Fruit fly (Drosophila melanogaster) whole organism, wandering third instar larva: Measurements from ENCODE around the gene CG11247.

Experiments used
- Abd-B ChIP-seq: fragments of >200 bp; optimal IDR thresholded peaks from 2 replicates; lab custom pipeline; 2017; ENCODE audit warnings: missing biosample characterization, missing genetic modification characterization
- CG32264 ChIP-seq: fragments of 200-800 bp; sonication (Bioruptor generic); optimal IDR thresholded peaks from 2 replicates; lab custom pipeline; 2016; ENCODE audit warnings: missing biosample characterization, missing genetic modification characterization
- CG9705 ChIP-seq: fragments of 200-800 bp; sonication (Bioruptor generic); optimal IDR thresholded peaks from 2 replicates; lab custom pipeline; 2018; ENCODE audit warnings: missing biosample characterization, mild to moderate bottlenecking, missing genetic modification characterization
- CrebA ChIP-seq: fragments of 200-800 bp; sonication (Bioruptor generic); optimal IDR thresholded peaks from 2 replicates; lab custom pipeline; 2016; ENCODE audit warnings: missing biosample characterization, mild to moderate bottlenecking, missing genetic modification characterization, borderline replicate concordance
- Dfd ChIP-seq: fragments of >200 bp; optimal IDR thresholded peaks from 2 replicates; lab custom pipeline; 2017; ENCODE audit warnings: missing biosample characterization, missing genetic modification characterization
- Dif ChIP-seq: fragments of 200-275, 200-300 bp; sonication (Bioruptor generic); optimal IDR thresholded peaks from 2 replicates; lab custom pipeline; 2018; ENCODE audit warnings: missing biosample characterization, missing genetic modification characterization; ENCODE audit not compliant: partially characterized antibody
- Hnf4 ChIP-seq: fragments of 200-800 bp; sonication (Bioruptor generic); optimal IDR thresholded peaks from 2 replicates; lab custom pipeline; 2016; ENCODE audit warnings: missing biosample characterization, mild to moderate bottlenecking, missing genetic modification characterization
- Hr83 ChIP-seq: fragments of 200-300 bp; sonication (Bioruptor generic); optimal IDR thresholded peaks from 2 replicates; lab custom pipeline; 2016; ENCODE audit warnings: missing biosample characterization, mild to moderate bottlenecking, missing genetic modification characterization, moderate library complexity; ENCODE audit not compliant: poor library complexity, severe bottlenecking
- Jra ChIP-seq: sonication (Bioruptor generic); optimal IDR thresholded peaks from 2 replicates; lab custom pipeline; 2016; ENCODE audit warnings: missing biosample characterization, missing genetic modification characterization
- Myc ChIP-seq: fragments of >200 bp; optimal IDR thresholded peaks from 2 replicates; lab custom pipeline; 2017
- N ChIP-seq: fragments of >200 bp; optimal IDR thresholded peaks from 2 replicates; lab custom pipeline; 2018; ENCODE audit warnings: missing biosample characterization, missing external identifiers, missing genetic modification characterization
- OdsH ChIP-seq: fragments of 200-800 bp; sonication (Bioruptor generic); optimal IDR thresholded peaks from 2 replicates; lab custom pipeline; 2016; ENCODE audit warnings: missing biosample characterization, mild to moderate bottlenecking, missing genetic modification characterization
- Rel ChIP-seq, 2 experiments: fragments of 200-800 bp; sonication (Bioruptor generic) in 1 of 2; optimal IDR thresholded peaks; 2 replicates in 1 of 2; 3 replicates in 1 of 2; lab custom pipeline; 2016 to 2019; ENCODE audit warnings: mild to moderate bottlenecking in 2 of 2, missing biosample characterization in 2 of 2, missing genetic modification characterization in 2 of 2, moderate library complexity in 1 of 2
- Sp1 ChIP-seq: fragments of 200-800 bp; sonication (Bioruptor generic); optimal IDR thresholded peaks from 3 replicates; lab custom pipeline; 2019; ENCODE audit warnings: missing biosample characterization, mild to moderate bottlenecking, missing genetic modification characterization, moderate library complexity
- Vsx2 ChIP-seq: fragments of 200-300, 225-300 bp; sonication (Bioruptor generic); optimal IDR thresholded peaks from 2 replicates; lab custom pipeline; 2018; ENCODE audit warnings: missing biosample characterization, missing genetic modification characterization; ENCODE audit not compliant: partially characterized antibody
- brk ChIP-seq: fragments of 200-800 bp; sonication (Bioruptor generic); optimal IDR thresholded peaks from 2 replicates; lab custom pipeline; 2016; ENCODE audit warnings: missing biosample characterization, mild to moderate bottlenecking, missing genetic modification characterization
- dl ChIP-seq, 2 experiments: fragments of 175-275, 200-275 bp in 1 of 2; fragments of 200-275 bp in 1 of 2; sonication (Bioruptor generic); optimal IDR thresholded peaks; lab custom pipeline; 2018; ENCODE audit warnings: mild to moderate bottlenecking in 2 of 2, missing biosample characterization in 2 of 2, missing genetic modification characterization in 2 of 2, moderate library complexity in 2 of 2; ENCODE audit not compliant: partially characterized antibody in 2 of 2, insufficient read depth in 1 of 2
- dsf ChIP-seq: sonication (Bioruptor generic); optimal IDR thresholded peaks from 2 replicates; lab custom pipeline; 2016; ENCODE audit warnings: missing biosample characterization, missing genetic modification characterization, borderline replicate concordance
- ey ChIP-seq: fragments of 200-800 bp; sonication (Bioruptor generic); optimal IDR thresholded peaks from 2 replicates; lab custom pipeline; 2016; ENCODE audit warnings: missing biosample characterization, missing genetic modification characterization
- foxo ChIP-seq, 2 experiments: fragments of 200-800 bp; sonication (Bioruptor generic); optimal IDR thresholded peaks; 2 replicates in 1 of 2; 3 replicates in 1 of 2; lab custom pipeline; 2016 to 2017; ENCODE audit warnings: missing biosample characterization in 2 of 2, missing genetic modification characterization in 2 of 2
- fru ChIP-seq: fragments of 200-800 bp; sonication (Bioruptor generic); optimal IDR thresholded peaks from 3 replicates; lab custom pipeline; 2016; ENCODE audit warnings: missing biosample characterization, mild to moderate bottlenecking, missing genetic modification characterization
- h ChIP-seq: fragments of 200-800 bp; sonication (Bioruptor generic); optimal IDR thresholded peaks from 3 replicates; lab custom pipeline; 2016; ENCODE audit warnings: missing biosample characterization, mild to moderate bottlenecking, missing genetic modification characterization
- jim ChIP-seq: fragments of 175-275, 200-325 bp; sonication (Bioruptor generic); optimal IDR thresholded peaks from 2 replicates; lab custom pipeline; 2016; ENCODE audit warnings: missing biosample characterization, mild to moderate bottlenecking, missing genetic modification characterization
- lola ChIP-seq: fragments of >200 bp; optimal IDR thresholded peaks from 2 replicates; lab custom pipeline; 2017; ENCODE audit warnings: missing biosample characterization, missing genetic modification characterization
- pan ChIP-seq: fragments of >200 bp; optimal IDR thresholded peaks from 2 replicates; lab custom pipeline; 2017
- psq ChIP-seq: fragments of 200-800 bp; sonication (Bioruptor generic); optimal IDR thresholded peaks from 3 replicates; lab custom pipeline; 2017; ENCODE audit warnings: missing biosample characterization, mild to moderate bottlenecking, missing genetic modification characterization, moderate library complexity
- rgr ChIP-seq: fragments of 200-800 bp; sonication (Bioruptor generic); optimal IDR thresholded peaks from 3 replicates; lab custom pipeline; 2016; ENCODE audit warnings: missing biosample characterization, mild to moderate bottlenecking, missing genetic modification characterization
- tai ChIP-seq: sonication (Bioruptor generic); optimal IDR thresholded peaks from 2 replicates; lab custom pipeline; 2016; ENCODE audit warnings: missing biosample characterization, missing genetic modification characterization
- usp ChIP-seq: fragments of >200 bp; optimal IDR thresholded peaks from 2 replicates; lab custom pipeline; 2017; ENCODE audit warnings: missing biosample characterization, missing genetic modification characterization
- woc ChIP-seq: sonication (Bioruptor generic); optimal IDR thresholded peaks from 2 replicates; lab custom pipeline; 2016; ENCODE audit warnings: missing biosample characterization, mild to moderate bottlenecking, missing genetic modification characterization

CG11247 gene

DNA sequence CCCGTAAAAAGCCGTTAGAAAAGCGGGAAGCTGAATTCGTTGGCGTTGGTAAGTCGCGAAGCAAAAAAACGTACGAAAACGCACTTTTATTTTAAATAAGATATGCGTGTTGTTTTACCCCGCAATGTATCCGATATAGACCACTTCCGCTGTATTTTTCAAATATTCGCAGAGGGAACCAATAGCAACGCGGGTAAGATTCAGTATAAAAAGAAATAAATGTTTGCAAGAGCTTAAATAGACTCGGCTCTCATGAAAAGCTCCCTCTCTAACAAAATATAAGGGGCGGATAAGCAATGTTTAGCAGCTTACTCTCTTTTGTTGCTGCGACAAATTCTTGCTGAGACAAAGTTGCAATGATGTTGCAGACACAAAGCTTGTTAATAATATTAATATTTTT lies 41.7 kb upstream of the CG11247 start, which contains the start of gene Syn1:
Gene Syn1, minus strand, starts transcription at position 207 of the 400 bp plus-strand sequence.
- no peak for TF ChIP-seq dsf (GFP tag; lab: Kevin White, UChicago)
- no peak for TF ChIP-seq Dif
- no peak for TF ChIP-seq CrebA (GFP tag; lab: Kevin White, UChicago)

DNA sequence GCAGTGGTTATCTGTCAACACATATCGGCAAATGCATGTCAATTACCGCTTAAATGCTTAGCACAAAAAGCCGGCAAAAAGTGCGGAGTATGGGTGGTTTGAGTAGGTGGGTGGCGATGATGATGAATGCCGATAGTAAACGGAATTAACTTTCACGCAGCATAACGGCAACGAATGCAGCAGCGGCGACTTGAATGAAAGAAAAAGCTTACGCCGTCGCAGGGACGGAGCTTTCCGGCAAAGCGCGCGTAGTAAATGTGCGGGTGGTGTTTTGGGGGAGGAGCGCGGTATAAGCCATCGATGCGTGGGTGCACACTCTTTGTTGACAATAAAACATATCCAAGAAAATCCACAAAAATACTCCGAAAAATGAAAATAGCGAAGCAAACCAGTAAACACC lies 40.9 kb upstream of the CG11247 start, which contains the start of gene CG7370:
Gene CG7370, plus strand, starts transcription at position 301 of the 400 bp plus-strand sequence.
- TF ChIP-seq CG32264 (GFP tag; lab: Kevin White, UChicago): no peak
- TF ChIP-seq tai (GFP tag; lab: Kevin White, UChicago): no peak
- no peak for TF ChIP-seq OdsH
- TF ChIP-seq jim (GFP tag; lab: Kevin White, UChicago): no peak
- no peak for TF ChIP-seq Hr83 (GFP tag; lab: Kevin White, UChicago)
- no peak for TF ChIP-seq Hnf4 (GFP tag; lab: Kevin White, UChicago)
- no peak for TF ChIP-seq usp (GFP tag; lab: Kevin White, UChicago)
- TF ChIP-seq Sp1 (GFP tag; lab: Kevin White, UChicago): no peak
- TF ChIP-seq Vsx2 (GFP tag; lab: Kevin White, UChicago): no peak
- no peak for TF ChIP-seq fru (GFP tag; lab: Kevin White, UChicago)

DNA sequence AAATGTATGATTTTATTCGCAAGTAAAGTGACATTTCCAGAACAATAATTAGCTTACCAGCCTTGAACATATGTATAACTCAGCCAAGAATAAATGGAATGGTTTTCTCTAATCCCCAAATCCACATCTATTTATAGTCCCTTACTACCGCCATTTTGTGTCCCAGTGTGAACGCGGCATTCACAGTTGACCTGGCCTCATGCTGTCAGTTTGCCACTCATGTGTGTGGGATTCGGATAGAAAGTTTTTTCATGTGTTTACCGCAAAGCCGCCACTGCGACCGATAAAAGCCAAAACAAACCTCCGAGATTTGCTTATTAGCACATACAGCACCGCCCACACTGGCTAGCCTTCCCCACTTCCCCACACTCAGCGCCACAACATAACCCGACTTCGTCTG lies 37.3 kb upstream of the CG11247 start:
- TF ChIP-seq Myc (lab: Kevin White, UChicago): no peak
- no peak for TF ChIP-seq Hnf4 (GFP tag; lab: Kevin White, UChicago)
- no peak for TF ChIP-seq pan
- TF ChIP-seq Jra (GFP tag; lab: Kevin White, UChicago): no peak
- no peak for TF ChIP-seq N
- no peak for TF ChIP-seq CG32264 (GFP tag; lab: Kevin White, UChicago)
- no peak for TF ChIP-seq Hr83 (GFP tag; lab: Kevin White, UChicago)
- TF ChIP-seq ey (GFP tag; lab: Kevin White, UChicago): no peak
- TF ChIP-seq h (GFP tag; lab: Kevin White, UChicago): no peak
- TF ChIP-seq foxo (GFP tag; optimal IDR thresholded peaks at IDR 0.05; lab: Kevin White, UChicago): no peak
- TF ChIP-seq Vsx2 (GFP tag; lab: Kevin White, UChicago): no peak
- no peak for TF ChIP-seq Dif
- no peak for TF ChIP-seq lola (GFP tag; lab: Kevin White, UChicago)
- TF ChIP-seq usp (GFP tag; lab: Kevin White, UChicago): no peak
- no peak for TF ChIP-seq rgr (GFP tag; lab: Kevin White, UChicago)
- no peak for TF ChIP-seq dl (GFP tag; optimal IDR thresholded peaks at IDR 0.05; lab: Kevin White, UChicago; ENCODE audit: insufficient read depth in 1 of 2, partially characterized antibody in 2 of 2)
- no peak for TF ChIP-seq dsf (GFP tag; lab: Kevin White, UChicago)
- no peak for TF ChIP-seq fru (GFP tag; lab: Kevin White, UChicago)
- no peak for TF ChIP-seq Dfd (GFP tag; lab: Kevin White, UChicago)
- no peak for TF ChIP-seq woc (GFP tag; lab: Kevin White, UChicago)

DNA sequence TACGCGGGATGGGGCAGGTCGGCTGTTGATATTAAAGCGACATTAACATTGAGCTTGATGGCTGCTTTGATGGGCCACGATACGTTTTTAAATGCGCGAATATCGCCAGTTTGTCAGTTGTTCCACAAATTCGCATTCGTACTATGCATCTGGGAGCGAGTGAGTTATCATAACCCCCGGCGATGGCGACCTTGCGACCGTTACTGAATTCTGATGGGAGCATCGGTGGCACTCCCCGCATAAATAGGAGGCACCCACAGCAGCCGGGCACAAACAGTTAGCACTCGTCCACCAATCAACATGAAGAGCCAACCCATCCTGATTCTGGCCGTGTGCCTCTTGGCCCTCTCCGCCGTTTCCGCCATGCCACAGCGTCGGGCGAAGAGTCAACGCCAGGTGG lies 28.3 kb upstream of the CG11247 start, which contains the start of gene CG14564:
Gene CG14564, plus strand, starts transcription at position 301 of the 400 bp plus-strand sequence.
- no peak for TF ChIP-seq psq
- TF ChIP-seq CG9705: no peak
- no peak for TF ChIP-seq tai (GFP tag; lab: Kevin White, UChicago)
- TF ChIP-seq Hr83 (GFP tag; lab: Kevin White, UChicago): no peak
- no peak for TF ChIP-seq pan
- no peak for TF ChIP-seq Rel (GFP tag; optimal IDR thresholded peaks at IDR 0.05; lab: Kevin White, UChicago)
- no peak for TF ChIP-seq Rel (tag; optimal IDR thresholded peaks at IDR 0.05; lab: Kevin White, UChicago)
- TF ChIP-seq Dfd (GFP tag; lab: Kevin White, UChicago): no peak
- TF ChIP-seq Jra (GFP tag; lab: Kevin White, UChicago): no peak
- TF ChIP-seq Dif: no peak
- TF ChIP-seq Sp1 (GFP tag; lab: Kevin White, UChicago): no peak
- TF ChIP-seq Abd-B (GFP tag; lab: Kevin White, UChicago): no peak
- no peak for TF ChIP-seq brk (GFP tag; lab: Kevin White, UChicago)
- no peak for TF ChIP-seq CrebA (GFP tag; lab: Kevin White, UChicago)
- no peak for TF ChIP-seq lola (GFP tag; lab: Kevin White, UChicago)
- no peak for TF ChIP-seq Myc (lab: Kevin White, UChicago)
- TF ChIP-seq fru (GFP tag; lab: Kevin White, UChicago): no peak
- TF ChIP-seq woc (GFP tag; lab: Kevin White, UChicago): no peak
- no peak for TF ChIP-seq foxo (GFP tag; optimal IDR thresholded peaks at IDR 0.05; lab: Kevin White, UChicago)
- no peak for TF ChIP-seq N
